Worm (Caenorhabditis elegans) whole organism, late embryonic: Measurements from ENCODE around the gene C07H6.2.

Source experiments
- ceh-18 ChIP-seq: sonication (generic microtip); optimal IDR thresholded peaks from 2 replicates; lab custom pipeline; 2016; ENCODE audit warnings: missing genetic modification characterization, missing compliant biosample characterization
- fkh-10 ChIP-seq: fragments of 150-350 bp; optimal IDR thresholded peaks from 2 replicates; lab custom pipeline; 2014; ENCODE audit warnings: missing biosample characterization, missing genetic modification reagents, missing genetic modification characterization
- npax-4 ChIP-seq: sonication (generic microtip); optimal IDR thresholded peaks from 2 replicates; lab custom pipeline; 2016; ENCODE audit warnings: missing genetic modification characterization, missing compliant biosample characterization

- TF ChIP-seq ceh-18 (tag; lab: Kevin White, UChicago) (peak; percentile 73), fkh-10 (GFP tag; lab: Kevin White, UChicago) (no peak), npax-4 (tag; lab: Kevin White, UChicago) (no peak)
These were observed 39.1 kb downstream of the C07H6.2 start for ce11 chrIII:7559869-7560268.
